Worm (Caenorhabditis elegans) whole organism, late embryonic: ENCODE data around the gene str-16.

Experiments used
- F13H6.1 ChIP-seq: sonication (generic microtip); optimal IDR thresholded peaks from 2 replicates; lab custom pipeline; 2016; ENCODE audit warnings: missing genetic modification characterization, missing compliant biosample characterization
- K02D7.2 ChIP-seq: sonication (generic microtip); optimal IDR thresholded peaks from 2 replicates; lab custom pipeline; 2017; ENCODE audit warnings: mild to moderate bottlenecking, missing genetic modification characterization, missing compliant biosample characterization
- ceh-45 ChIP-seq: fragments of 200-800 bp; sonication (Bioruptor generic); IDR thresholded peaks from 2 replicates; pipeline ENCODE4 v1.3.6; 2022; ENCODE audit warnings: missing genetic modification reagents, missing genetic modification characterization, missing compliant biosample characterization
- dve-1 ChIP-seq: sonication (generic microtip); optimal IDR thresholded peaks from 2 replicates; lab custom pipeline; 2017; ENCODE audit warnings: antibody characterized with exemption, mild to moderate bottlenecking, missing genetic modification characterization, missing compliant biosample characterization
- ets-4 ChIP-seq: sonication (generic microtip); optimal IDR thresholded peaks from 2 replicates; lab custom pipeline; 2016; ENCODE audit warnings: missing genetic modification characterization, missing compliant biosample characterization
- fkh-10 ChIP-seq: fragments of 150-350 bp; optimal IDR thresholded peaks from 2 replicates; lab custom pipeline; 2014; ENCODE audit warnings: missing biosample characterization, missing genetic modification reagents, missing genetic modification characterization
- lin-11 ChIP-seq: fragments of 200-800 bp; sonication (Bioruptor generic); optimal IDR thresholded peaks from 2 replicates; lab custom pipeline; 2018; ENCODE audit warnings: mild to moderate bottlenecking, missing genetic modification characterization, missing compliant biosample characterization
- madf-2 ChIP-seq: sonication (generic microtip); optimal IDR thresholded peaks from 2 replicates; lab custom pipeline; 2017; ENCODE audit warnings: missing genetic modification characterization, missing compliant biosample characterization
- mec-3 ChIP-seq: sonication (generic microtip); optimal IDR thresholded peaks from 2 replicates; lab custom pipeline; 2016; ENCODE audit warnings: borderline replicate concordance, missing genetic modification characterization, missing compliant biosample characterization
- pha-4 ChIP-seq: fragments of 150-350 bp; optimal IDR thresholded peaks from 2 replicates; lab custom pipeline; 2018; ENCODE audit warnings: missing biosample characterization, missing genetic modification reagents, missing genetic modification characterization
- pqm-1 ChIP-seq: sonication (generic microtip); optimal IDR thresholded peaks from 2 replicates; lab custom pipeline; 2016; ENCODE audit warnings: missing genetic modification characterization, missing compliant biosample characterization
- sox-4 ChIP-seq: sonication (generic microtip); optimal IDR thresholded peaks from 2 replicates; lab custom pipeline; 2017; ENCODE audit warnings: mild to moderate bottlenecking, missing genetic modification characterization, inconsistent platforms, missing compliant biosample characterization
- tbx-2 ChIP-seq: sonication (generic microtip); optimal IDR thresholded peaks from 2 replicates; lab custom pipeline; 2016; ENCODE audit warnings: missing genetic modification characterization, missing compliant biosample characterization
- zip-5 ChIP-seq: sonication (generic microtip); optimal IDR thresholded peaks from 2 replicates; lab custom pipeline; 2016; ENCODE audit warnings: missing genetic modification characterization, missing compliant biosample characterization

DNA sequence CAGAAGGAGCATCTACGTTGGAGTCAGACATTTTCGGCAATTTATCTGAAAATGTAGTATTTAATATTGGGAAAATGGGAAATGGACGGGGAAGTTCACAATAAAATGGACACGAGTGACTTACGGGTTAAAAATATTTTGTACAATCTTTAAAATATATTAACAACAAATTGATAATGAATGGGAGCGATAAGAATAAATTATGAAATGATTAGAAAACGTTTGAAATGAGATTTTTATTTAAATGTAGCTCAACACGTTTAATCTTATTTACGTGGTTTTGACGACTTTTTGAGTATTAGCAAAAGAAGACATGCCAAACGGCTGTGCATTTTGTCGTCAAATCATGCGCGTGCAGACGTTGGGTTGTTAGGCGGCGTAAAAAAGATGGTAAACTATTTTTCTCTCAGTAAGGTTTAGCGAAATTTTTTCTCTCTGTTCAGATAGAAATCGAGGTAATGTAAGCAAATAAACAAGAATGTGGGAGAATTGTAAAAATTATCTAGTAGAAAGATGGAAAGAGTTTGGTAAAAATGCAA, 41.5 kb downstream of the str-16 start, which contains the start of gene fbxa-64:
- TF ChIP-seq zip-5 (tag; lab: Kevin White, UChicago) (no peak), madf-2 (tag; lab: Kevin White, UChicago) (no peak), K02D7.2 (tag; lab: Kevin White, UChicago) (no peak), ets-4 (tag; lab: Kevin White, UChicago) (no peak), pha-4 (no peak), dve-1 (no peak), lin-11 (tag; lab: Kevin White, UChicago) (no peak), tbx-2 (tag; lab: Kevin White, UChicago) (no peak), pqm-1 (tag; lab: Kevin White, UChicago) (no peak), ceh-45 (GFP tag; lab: Robert Waterston, UW) (no peak), F13H6.1 (tag; lab: Kevin White, UChicago) (no peak), fkh-10 (GFP tag; lab: Kevin White, UChicago) (no peak), sox-4 (no peak), mec-3 (tag; lab: Kevin White, UChicago) (no peak)
